Worm (Caenorhabditis elegans): Measurements from ENCODE around the gene srd-56.
A peak's percentile ranks its signal among the peaks of the same experiment; 100 is the strongest.

Gene srd-56

ce11 chrII:7183493-7184272 lies 19.3 kb downstream of the srd-56 start, which contains the start of gene pdl-1 (continued):
- TF ChIP-seq mcd-1 (GFP tag; IDR thresholded peaks at IDR 0.05) (peak; percentile 66), ceh-100 (GFP tag; IDR thresholded peaks at IDR 0.05) (peak; percentile 77), ceh-27 (GFP tag; optimal IDR thresholded peaks at IDR 0.05) (peak; percentile 83), lag-1 (GFP tag; IDR thresholded peaks at IDR 0.05) (no peak), ztf-28 (GFP tag; IDR thresholded peaks at IDR 0.05) (peak; percentile 64; the same call in 1 of the 2 replicates), lin-35 (GFP tag; optimal IDR thresholded peaks at IDR 0.05) (peak in 1 of 3 experiments; percentile 66), tbx-9 (tag; optimal IDR thresholded peaks at IDR 0.05; ENCODE audit: borderline replicate concordance) (peak; percentile 40), ztf-18 (tag; optimal IDR thresholded peaks at IDR 0.05) (peak; percentile 80), mxl-1 (tag; optimal IDR thresholded peaks at IDR 0.05) (peak; percentile 75), Y53G8AR.9 (GFP tag; conservative IDR thresholded peaks at IDR 0.05) (peak; percentile 58; the same call in 1 of the 2 replicates), sdz-38 (tag; optimal IDR thresholded peaks at IDR 0.05) (no peak), F49E8.2 (tag; optimal IDR thresholded peaks at IDR 0.05; ENCODE audit: insufficient read depth) (no peak), bed-1 (GFP tag; IDR thresholded peaks at IDR 0.05) (peak; percentile 94), attf-6 (GFP tag; IDR thresholded peaks at IDR 0.05) (no peak; the same call in none of the 2 replicates), chd-7 (tag; optimal IDR thresholded peaks at IDR 0.05) (peak; percentile 86), akir-1 (GFP tag; optimal IDR thresholded peaks at IDR 0.05) (peak; percentile 73), ceh-58 (GFP tag; IDR thresholded peaks at IDR 0.05) (no peak), ztf-26 (tag; optimal IDR thresholded peaks at IDR 0.05) (peak; percentile 73), sptf-2 (GFP tag; optimal IDR thresholded peaks at IDR 0.05) (peak; percentile 31)

- TF ChIP-seq ceh-27 (GFP tag; optimal IDR thresholded peaks at IDR 0.05) (no peak), F23B12.7 (tag; optimal IDR thresholded peaks at IDR 0.05; ENCODE audit: insufficient read depth) (no peak), F57A8.1 (GFP tag; optimal IDR thresholded peaks at IDR 0.05) (no peak), F55B11.4 (tag; optimal IDR thresholded peaks at IDR 0.05; ENCODE audit: borderline replicate concordance, insufficient read depth) (no peak), egrh-3 (GFP tag; IDR thresholded peaks at IDR 0.05) (no peak), lin-26 (GFP tag; IDR thresholded peaks at IDR 0.05) (no peak), bed-2 (GFP tag; IDR thresholded peaks at IDR 0.05) (no peak), T07F8.4 (tag; optimal IDR thresholded peaks at IDR 0.05) (no peak), ceh-40 (GFP tag; IDR thresholded peaks at IDR 0.05) (no peak), ztf-25 (GFP tag; IDR thresholded peaks at IDR 0.05) (no peak), nhr-120 (GFP tag; IDR thresholded peaks at IDR 0.05) (no peak), rec-8 (tag; optimal IDR thresholded peaks at IDR 0.05) (no peak), zim-3 (tag; optimal IDR thresholded peaks at IDR 0.05) (no peak), nfya-2 (GFP tag; IDR thresholded peaks at IDR 0.05) (no peak), cebp-1 (GFP tag; IDR thresholded peaks at IDR 0.05) (no peak), cebp-1 (tag; optimal IDR thresholded peaks at IDR 0.05) (no peak), nfya-1 (tag; optimal IDR thresholded peaks at IDR 0.05; ENCODE audit: borderline replicate concordance, insufficient read depth) (no peak), F57C9.4 (tag; optimal IDR thresholded peaks at IDR 0.05) (no peak), F33H1.4 (GFP tag; IDR thresholded peaks at IDR 0.05) (no peak), hmg-1.2 (GFP tag; IDR thresholded peaks at IDR 0.05) (no peak)
Observed at ce11 chrII:7182630-7183029, 20.4 kb downstream of the srd-56 start.
